Fruit fly (Drosophila melanogaster) whole organism, embryonic: ENCODE measurements around the gene mthl11.
A peak's percentile ranks its signal among the peaks of the same experiment; 100 is the strongest.

Experiments
- CG16863 ChIP-seq: fragments of 200-800 bp; sonication (Bioruptor generic); optimal IDR thresholded peaks from 3 replicates; lab custom pipeline; 2016; ENCODE audit warnings: missing biosample characterization, missing genetic modification characterization
- CG17612 ChIP-seq: fragments of 200-800 bp; sonication (Bioruptor generic); IDR thresholded peaks from 2 replicates; pipeline ENCODE4 v1.3.6; 2022; ENCODE audit warnings: missing biosample characterization, missing genetic modification characterization
- CG30431 ChIP-seq: fragments of 200-800 bp; sonication (Bioruptor generic); optimal IDR thresholded peaks from 2 replicates; lab custom pipeline; 2017; ENCODE audit warnings: missing biosample characterization, missing genetic modification characterization
- CG32772 ChIP-seq: fragments of 200-800 bp; sonication (Bioruptor generic); IDR thresholded peaks from 2 replicates; pipeline ENCODE4 v1.3.6; 2022; ENCODE audit warnings: missing biosample characterization, missing genetic modification characterization
- CG3726 ChIP-seq: fragments of 200-800 bp; sonication (Bioruptor generic); IDR thresholded peaks from 3 replicates; pipeline ENCODE4, ENCODE4 v1.3.6; 2022; ENCODE audit warnings: missing biosample characterization, missing genetic modification characterization
- CG4424 ChIP-seq: fragments of 200-800 bp; sonication (Bioruptor generic); optimal IDR thresholded peaks from 3 replicates; lab custom pipeline; 2016; ENCODE audit warnings: missing biosample characterization, missing genetic modification characterization
- Dll ChIP-seq: fragments of 200-800 bp; sonication (Bioruptor generic); IDR thresholded peaks from 4 replicates; pipeline ENCODE4 v1.3.6; 2022; ENCODE audit warnings: missing biosample characterization, missing genetic modification characterization; ENCODE audit not compliant: partially characterized antibody
- Max ChIP-seq: fragments of 200-800 bp; sonication (Bioruptor generic); optimal IDR thresholded peaks from 2 replicates; lab custom pipeline; 2016; ENCODE audit warnings: missing biosample characterization, mild to moderate bottlenecking, missing genetic modification characterization
- Trl ChIP-seq, 3 experiments: fragments of >200 bp in 2 of 3; fragments of 200-800 bp in 1 of 3; sonication (Bioruptor generic) in 1 of 3; optimal IDR thresholded peaks; 2 replicates in 1 of 3; 3 replicates in 2 of 3; lab custom pipeline; 2016 to 2017; ENCODE audit warnings: missing biosample characterization in 1 of 3, missing genetic modification characterization in 1 of 3
- abd-A ChIP-seq: fragments of 200-800 bp; sonication (Bioruptor generic); optimal IDR thresholded peaks from 3 replicates; lab custom pipeline; 2019; ENCODE audit warnings: missing biosample characterization, mild to moderate bottlenecking, missing genetic modification characterization, moderate library complexity
- dm ChIP-seq: fragments of 200-800 bp; sonication (Bioruptor generic); optimal IDR thresholded peaks from 3 replicates; lab custom pipeline; 2016; ENCODE audit warnings: missing biosample characterization, missing genetic modification characterization
- eyg ChIP-seq: fragments of 200-800 bp; sonication (Bioruptor generic); optimal IDR thresholded peaks from 3 replicates; lab custom pipeline; 2016; ENCODE audit warnings: missing biosample characterization, missing genetic modification characterization
- hb ChIP-seq: fragments of 200-800 bp; sonication (Bioruptor generic); IDR thresholded peaks from 3 replicates; pipeline ENCODE4 v1.3.6; 2022; ENCODE audit warnings: missing biosample characterization, missing genetic modification characterization; ENCODE audit not compliant: partially characterized antibody
- kni ChIP-seq: fragments of 200-800 bp; sonication (Bioruptor generic); optimal IDR thresholded peaks from 3 replicates; lab custom pipeline; 2017; ENCODE audit warnings: mild to moderate bottlenecking, missing biosample characterization, missing genetic modification reagents, missing genetic modification characterization

dm6 chr3R:10351960-10352458 is 48.8 kb upstream of the mthl11 start:
- TF ChIP-seq dm (GFP tag; lab: Kevin White, UChicago): no peak
- TF ChIP-seq CG3726 (GFP tag; lab: Robert Waterston, UW): no peak
- no peak for TF ChIP-seq CG4424 (GFP tag; lab: Kevin White, UChicago)
- TF ChIP-seq CG16863: no peak
- no peak for TF ChIP-seq eyg (GFP tag; lab: Kevin White, UChicago)
- no peak for TF ChIP-seq hb
- no peak for TF ChIP-seq CG32772 (GFP tag; lab: Robert Waterston, UW)
- TF ChIP-seq kni: peak; percentile 37
- peak; percentile 37 to 66 for TF ChIP-seq Trl (optimal IDR thresholded peaks at IDR 0.05; lab: Kevin White, UChicago)
- TF ChIP-seq Trl (GFP tag; optimal IDR thresholded peaks at IDR 0.05; lab: Kevin White, UChicago): no peak
- no peak for TF ChIP-seq CG17612
- TF ChIP-seq CG30431: no peak
- TF ChIP-seq Max (GFP tag; lab: Kevin White, UChicago): no peak
- TF ChIP-seq Dll (GFP tag; lab: Robert Waterston, UW): no peak
- peak; percentile 93 for TF ChIP-seq abd-A (tag; lab: Kevin White, UChicago)
